Worm (Caenorhabditis elegans) whole organism, L1 larva: ENCODE data around the gene jud-4.
A peak's percentile ranks its signal among the peaks of the same experiment; 100 is the strongest.

Experiments used
- C04F5.9 ChIP-seq: sonication (generic microtip); optimal IDR thresholded peaks from 2 replicates; lab custom pipeline; 2016; ENCODE audit warnings: missing genetic modification characterization, missing compliant biosample characterization
- C16A3.4 ChIP-seq: fragments of 150-350 bp; optimal IDR thresholded peaks from 2 replicates; lab custom pipeline; 2014; ENCODE audit warnings: missing biosample characterization, missing genetic modification characterization
- F16B12.6 ChIP-seq: fragments of 150-350 bp; optimal IDR thresholded peaks from 2 replicates; lab custom pipeline; 2014; ENCODE audit warnings: missing biosample characterization, missing genetic modification characterization
- Y116A8C.19 ChIP-seq: sonication (generic microtip); optimal IDR thresholded peaks from 2 replicates; lab custom pipeline; 2016; ENCODE audit warnings: missing compliant biosample characterization, missing genetic modification characterization, borderline replicate concordance
- aha-1 ChIP-seq: fragments of 150-350 bp; optimal IDR thresholded peaks from 2 replicates; lab custom pipeline; 2014; ENCODE audit warnings: missing biosample characterization, missing genetic modification characterization
- alr-1 ChIP-seq: fragments of 200-800 bp; sonication (Bioruptor generic); optimal IDR thresholded peaks from 2 replicates; lab custom pipeline; 2018; ENCODE audit warnings: borderline replicate concordance, mild to moderate bottlenecking, missing genetic modification characterization, missing compliant biosample characterization
- ama-1 ChIP-seq: fragments of 150-350 bp; optimal IDR thresholded peaks from 2 replicates; lab custom pipeline; 2014
- ceh-63 ChIP-seq: fragments of 200-800 bp; sonication (Bioruptor generic); optimal IDR thresholded peaks from 2 replicates; lab custom pipeline; 2018; ENCODE audit warnings: mild to moderate bottlenecking, missing genetic modification characterization, missing compliant biosample characterization
- ceh-8 ChIP-seq: fragments of 200-800 bp; sonication (Bioruptor generic); optimal IDR thresholded peaks from 2 replicates; lab custom pipeline; 2018; ENCODE audit warnings: mild to moderate bottlenecking, missing genetic modification characterization, moderate library complexity, missing compliant biosample characterization
- ceh-82 ChIP-seq, 3 experiments: fragments of 150-350 bp in 1 of 3; sonication (generic microtip) in 2 of 3; optimal IDR thresholded peaks; 2 replicates each; lab custom pipeline; 2014 to 2017; ENCODE audit warnings: missing biosample characterization in 3 of 3, missing genetic modification characterization in 3 of 3
- ceh-90 ChIP-seq: sonication (generic microtip); optimal IDR thresholded peaks from 2 replicates; lab custom pipeline; 2016; ENCODE audit warnings: missing genetic modification characterization, missing compliant biosample characterization
- dpl-1 ChIP-seq, 3 experiments: fragments of 150-350 bp in 2 of 3; sonication (generic microtip) in 1 of 3; optimal IDR thresholded peaks; 2 replicates each; lab custom pipeline; 2014 to 2017; ENCODE audit warnings: missing biosample characterization in 3 of 3, missing genetic modification characterization in 3 of 3, missing genetic modification reagents in 3 of 3
- efl-1 ChIP-seq, 4 experiments: fragments of 150-350 bp; optimal IDR thresholded peaks in 3 of 4; peaks in 1 of 4; 1 replicate in 1 of 4; 2 replicates in 3 of 4; lab custom pipeline; 2014; ENCODE audit warnings: missing biosample characterization in 2 of 4, missing genetic modification characterization in 2 of 4, missing genetic modification reagents in 2 of 4
- efl-3 ChIP-seq: fragments of 200-800 bp; sonication (Bioruptor generic); optimal IDR thresholded peaks from 2 replicates; lab custom pipeline; 2018; ENCODE audit warnings: mild to moderate bottlenecking, missing genetic modification characterization, missing compliant biosample characterization
- egl-27 ChIP-seq, 2 experiments: fragments of 150-350 bp in 1 of 2; sonication (generic microtip); optimal IDR thresholded peaks; 3 replicates each; lab custom pipeline; 2017 to 2018; ENCODE audit warnings: missing biosample characterization in 2 of 2, missing genetic modification characterization in 2 of 2, missing genetic modification reagents in 2 of 2
- elt-3 ChIP-seq, 6 experiments: fragments of 150-350 bp in 1 of 6; sonication (generic microtip); optimal IDR thresholded peaks; 2 replicates each; lab custom pipeline; 2017 to 2018; ENCODE audit warnings: missing biosample characterization in 6 of 6, missing genetic modification characterization in 6 of 6, inconsistent platforms in 1 of 6
- ets-5 ChIP-seq: fragments of 200-800 bp; sonication (Bioruptor generic); IDR thresholded peaks from 2 replicates; pipeline ENCODE4 v1.3.6; 2022; ENCODE audit warnings: missing genetic modification characterization, missing compliant biosample characterization
- fkh-4 ChIP-seq: sonication (generic microtip); optimal IDR thresholded peaks from 2 replicates; lab custom pipeline; 2016; ENCODE audit warnings: missing compliant biosample characterization, missing genetic modification characterization, borderline replicate concordance
- fkh-8 ChIP-seq: sonication (generic microtip); optimal IDR thresholded peaks from 2 replicates; lab custom pipeline; 2016; ENCODE audit warnings: mild to moderate bottlenecking, missing genetic modification characterization, missing compliant biosample characterization
- fos-1 ChIP-seq: fragments of 150-350 bp; optimal IDR thresholded peaks from 2 replicates; lab custom pipeline; 2014; ENCODE audit warnings: missing biosample characterization, missing genetic modification characterization
- hlh-17 ChIP-seq: fragments of 200-800 bp; sonication (Bioruptor generic); optimal IDR thresholded peaks from 2 replicates; lab custom pipeline; 2018; ENCODE audit warnings: missing genetic modification characterization, mild to moderate bottlenecking, missing compliant biosample characterization, moderate library complexity, borderline replicate concordance
- hlh-4 ChIP-seq: sonication (generic microtip); optimal IDR thresholded peaks from 2 replicates; lab custom pipeline; 2016; ENCODE audit warnings: mild to moderate bottlenecking, missing genetic modification characterization, missing compliant biosample characterization
- irx-1 ChIP-seq: sonication (generic microtip); optimal IDR thresholded peaks from 2 replicates; lab custom pipeline; 2016; ENCODE audit warnings: missing genetic modification characterization, missing compliant biosample characterization
- isw-1 ChIP-seq: fragments of 200-800 bp; sonication (Bioruptor generic); IDR thresholded peaks from 2 replicates; pipeline ENCODE4 v1.3.6; 2022; ENCODE audit warnings: missing genetic modification characterization, missing compliant biosample characterization
- jun-1 ChIP-seq: fragments of 150-350 bp; optimal IDR thresholded peaks from 2 replicates; lab custom pipeline; 2014; ENCODE audit warnings: missing biosample characterization, missing genetic modification reagents, missing genetic modification characterization
- lin-14 ChIP-seq: fragments of 200-800 bp; sonication (Bioruptor generic); optimal IDR thresholded peaks from 2 replicates; lab custom pipeline; 2018; ENCODE audit warnings: mild to moderate bottlenecking, missing genetic modification characterization, moderate library complexity, missing compliant biosample characterization
- lin-15B ChIP-seq: fragments of 150-350 bp; sonication (generic microtip); optimal IDR thresholded peaks from 3 replicates; lab custom pipeline; 2014; ENCODE audit warnings: missing biosample characterization, missing genetic modification characterization
- lin-35 ChIP-seq, 2 experiments: fragments of 150-350 bp; optimal IDR thresholded peaks; 2 replicates each; lab custom pipeline; 2014; ENCODE audit warnings: missing biosample characterization in 2 of 2, missing genetic modification characterization in 2 of 2, missing genetic modification reagents in 2 of 2
- lir-3 ChIP-seq: sonication (generic microtip); optimal IDR thresholded peaks from 2 replicates; lab custom pipeline; 2016; ENCODE audit warnings: mild to moderate bottlenecking, missing genetic modification characterization, moderate library complexity, missing compliant biosample characterization; ENCODE audit not compliant: poor library complexity
- lsy-2 ChIP-seq, 2 experiments: fragments of 150-350 bp; optimal IDR thresholded peaks; 2 replicates each; lab custom pipeline; 2014; ENCODE audit warnings: missing biosample characterization in 2 of 2, missing genetic modification characterization in 2 of 2
- mab-9 ChIP-seq: fragments of 200-800 bp; sonication (Bioruptor generic); IDR thresholded peaks from 2 replicates; pipeline ENCODE4 v1.3.6; 2022; ENCODE audit warnings: missing genetic modification reagents, missing genetic modification characterization, missing compliant biosample characterization
- mdl-1 ChIP-seq, 2 experiments: fragments of 150-350 bp; optimal IDR thresholded peaks; 2 replicates each; lab custom pipeline; 2014 to 2017; ENCODE audit warnings: missing biosample characterization in 2 of 2, missing genetic modification characterization in 2 of 2, inconsistent platforms in 1 of 2
- mep-1 ChIP-seq: fragments of 150-350 bp; optimal IDR thresholded peaks from 2 replicates; lab custom pipeline; 2014; ENCODE audit warnings: missing biosample characterization, missing genetic modification characterization
- nhr-12 ChIP-seq: sonication (generic microtip); optimal IDR thresholded peaks from 2 replicates; lab custom pipeline; 2017; ENCODE audit warnings: missing biosample characterization, missing genetic modification characterization
- nhr-19 ChIP-seq: fragments of 200-800 bp; sonication (Bioruptor generic); conservative IDR thresholded peaks from 2 replicates; pipeline ENCODE4 v1.3.6; 2022; ENCODE audit warnings: missing genetic modification characterization, missing compliant biosample characterization
- nhr-28 ChIP-seq: fragments of 150-350 bp; optimal IDR thresholded peaks from 2 replicates; lab custom pipeline; 2014; ENCODE audit warnings: missing biosample characterization, missing genetic modification characterization
- nhr-77 ChIP-seq: fragments of 150-350 bp; optimal IDR thresholded peaks from 2 replicates; lab custom pipeline; 2014; ENCODE audit warnings: missing biosample characterization, missing genetic modification characterization
- nhr-90 ChIP-seq: sonication (generic microtip); optimal IDR thresholded peaks from 2 replicates; lab custom pipeline; 2016; ENCODE audit warnings: mild to moderate bottlenecking, missing genetic modification characterization, missing compliant biosample characterization; ENCODE audit not compliant: poor library complexity
- pag-3 ChIP-seq: sonication (generic microtip); optimal IDR thresholded peaks from 2 replicates; lab custom pipeline; 2017; ENCODE audit warnings: missing genetic modification characterization, mild to moderate bottlenecking, missing compliant biosample characterization, antibody characterized with exemption, borderline replicate concordance; ENCODE audit not compliant: insufficient read depth
- pax-3 ChIP-seq: fragments of 200-800 bp; sonication (Bioruptor generic); optimal IDR thresholded peaks from 2 replicates; lab custom pipeline; 2018; ENCODE audit warnings: mild to moderate bottlenecking, missing genetic modification characterization, moderate library complexity, missing compliant biosample characterization
- pqm-1 ChIP-seq: sonication (generic microtip); optimal IDR thresholded peaks from 3 replicates; lab custom pipeline; 2017; ENCODE audit warnings: missing biosample characterization, missing genetic modification characterization
- snu-23 ChIP-seq: sonication (generic microtip); optimal IDR thresholded peaks from 2 replicates; lab custom pipeline; 2016; ENCODE audit warnings: missing genetic modification characterization, missing compliant biosample characterization
- sptf-1 ChIP-seq: fragments of 150-350 bp; optimal IDR thresholded peaks from 2 replicates; lab custom pipeline; 2014; ENCODE audit warnings: missing biosample characterization, missing genetic modification characterization
- sup-37 ChIP-seq: fragments of 200-800 bp; sonication (Bioruptor generic); optimal IDR thresholded peaks from 2 replicates; lab custom pipeline; 2018; ENCODE audit warnings: mild to moderate bottlenecking, missing genetic modification characterization, missing compliant biosample characterization
- tlp-1 ChIP-seq: fragments of 150-350 bp; optimal IDR thresholded peaks from 2 replicates; lab custom pipeline; 2014; ENCODE audit warnings: missing biosample characterization, missing genetic modification characterization
- unc-62 ChIP-seq: fragments of 150-350 bp; optimal IDR thresholded peaks from 2 replicates; lab custom pipeline; 2014; ENCODE audit warnings: missing biosample characterization, missing genetic modification reagents, missing genetic modification characterization
- unc-86 ChIP-seq: sonication (generic microtip); optimal IDR thresholded peaks from 2 replicates; lab custom pipeline; 2016; ENCODE audit warnings: missing genetic modification characterization, missing compliant biosample characterization
- unc-98 ChIP-seq: fragments of 200-800 bp; sonication (Bioruptor generic); IDR thresholded peaks from 2 replicates; pipeline ENCODE4 v1.3.6; 2022; ENCODE audit warnings: missing genetic modification characterization, missing compliant biosample characterization
- vab-15 ChIP-seq: sonication (generic microtip); optimal IDR thresholded peaks from 2 replicates; lab custom pipeline; 2017; ENCODE audit warnings: missing genotype, mild to moderate bottlenecking, missing genetic modification characterization, missing compliant biosample characterization
- xbp-1 ChIP-seq: sonication (generic microtip); optimal IDR thresholded peaks from 2 replicates; lab custom pipeline; 2016; ENCODE audit warnings: missing genetic modification characterization, missing compliant biosample characterization
- zag-1 ChIP-seq: fragments of 150-350 bp; optimal IDR thresholded peaks from 2 replicates; lab custom pipeline; 2014; ENCODE audit warnings: missing biosample characterization, missing genetic modification characterization
- zip-4 ChIP-seq: fragments of 200-800 bp; sonication (Bioruptor generic); optimal IDR thresholded peaks from 2 replicates; lab custom pipeline; 2018; ENCODE audit warnings: mild to moderate bottlenecking, missing genetic modification characterization, moderate library complexity, missing compliant biosample characterization

jud-4 gene

ce11 chrX:15281248-15281647 is 2.7 kb upstream of the jud-4 start:
- TF ChIP-seq mep-1 (tag; lab: Kevin White, UChicago), result peak; percentile 35
- peak in 1 of 2 experiments; percentile 48 for TF ChIP-seq lsy-2 (tag; optimal IDR thresholded peaks at IDR 0.05; lab: Kevin White, UChicago)
- TF ChIP-seq aha-1 (tag; lab: Kevin White, UChicago), result no peak
- TF ChIP-seq Y116A8C.19 (tag; lab: Kevin White, UChicago), result no peak
- TF ChIP-seq F16B12.6, result no peak
- no peak for TF ChIP-seq nhr-77 (tag; lab: Kevin White, UChicago)
- TF ChIP-seq ceh-82 (tag; optimal IDR thresholded peaks at IDR 0.05; lab: Kevin White, UChicago), result peak in 1 of 3 experiments; percentile 47
- no peak for TF ChIP-seq lir-3 (tag; lab: Kevin White, UChicago)
- no peak for TF ChIP-seq alr-1 (tag; lab: Kevin White, UChicago)
- no peak for TF ChIP-seq nhr-28
- no peak for TF ChIP-seq zip-4 (GFP tag; lab: Kevin White, UChicago)
- no peak for TF ChIP-seq C04F5.9 (tag; lab: Kevin White, UChicago)
- no peak for TF ChIP-seq hlh-17 (GFP tag; lab: Kevin White, UChicago)
- TF ChIP-seq xbp-1 (tag; lab: Kevin White, UChicago), result peak; percentile 17
- no peak for TF ChIP-seq lin-15B (tag; lab: Kevin White, UChicago)
- no peak for TF ChIP-seq zag-1 (tag; lab: Kevin White, UChicago)
- TF ChIP-seq nhr-90, result peak; percentile 20
- no peak for TF ChIP-seq nhr-12 (tag; lab: Kevin White, UChicago)
- TF ChIP-seq vab-15 (tag; lab: Kevin White, UChicago), result no peak
- TF ChIP-seq jun-1 (tag; lab: Kevin White, UChicago), result peak; percentile 8
- no peak for TF ChIP-seq pax-3
- no peak for TF ChIP-seq pag-3 (tag; lab: Kevin White, UChicago)
- no peak for TF ChIP-seq ets-5 (GFP tag; lab: Robert Waterston, UW)
- peak; percentile 15 to 49 for TF ChIP-seq lin-35 (GFP tag; optimal IDR thresholded peaks at IDR 0.05; lab: Kevin White, UChicago)
- TF ChIP-seq fkh-4 (tag; lab: Kevin White, UChicago), result no peak
- TF ChIP-seq pqm-1 (tag; lab: Kevin White, UChicago), result no peak
- TF ChIP-seq C16A3.4 (tag; lab: Kevin White, UChicago), result peak; percentile 13
- TF ChIP-seq fkh-8, result no peak
- TF ChIP-seq sptf-1, result no peak
- TF ChIP-seq mdl-1 (tag; optimal IDR thresholded peaks at IDR 0.05; lab: Kevin White, UChicago), result peak in 1 of 2 experiments; percentile 53
- TF ChIP-seq unc-98 (GFP tag; lab: Robert Waterston, UW), result no peak
- TF ChIP-seq ceh-8 (GFP tag; lab: Kevin White, UChicago), result no peak
- no peak for TF ChIP-seq ama-1 (lab: Kevin White, UChicago)
- peak in 1 of 3 experiments; percentile 8 for TF ChIP-seq dpl-1 (GFP tag; optimal IDR thresholded peaks at IDR 0.05; lab: Kevin White, UChicago)
- peak; percentile 49 for TF ChIP-seq snu-23 (GFP tag; lab: Kevin White, UChicago)
- no peak for TF ChIP-seq efl-3 (GFP tag; lab: Kevin White, UChicago)
- no peak for TF ChIP-seq ceh-63 (GFP tag; lab: Kevin White, UChicago)
- no peak for TF ChIP-seq tlp-1 (tag; lab: Kevin White, UChicago)
- no peak for TF ChIP-seq unc-62 (GFP tag; lab: Kevin White, UChicago)
- TF ChIP-seq mab-9 (GFP tag; lab: Robert Waterston, UW), result no peak
- no peak for TF ChIP-seq fos-1 (tag; lab: Kevin White, UChicago)
- TF ChIP-seq ceh-90 (tag; lab: Kevin White, UChicago), result no peak
- TF ChIP-seq hlh-4 (tag; lab: Kevin White, UChicago), result no peak
- TF ChIP-seq isw-1 (GFP tag; lab: Robert Waterston, UW), result no peak
- no peak for TF ChIP-seq sup-37 (GFP tag; lab: Kevin White, UChicago)
- TF ChIP-seq egl-27 (tag; optimal IDR thresholded peaks at IDR 0.05; lab: Kevin White, UChicago), result no peak
- peak; percentile 73 for TF ChIP-seq lin-14 (GFP tag; lab: Kevin White, UChicago)
- TF ChIP-seq elt-3 (tag; optimal IDR thresholded peaks at IDR 0.05; lab: Kevin White, UChicago), result peak in 1 of 6 experiments; percentile 67
- no peak for TF ChIP-seq nhr-19 (GFP tag; lab: Robert Waterston, UW)
- peak in 1 of 2 experiments; percentile 8 for TF ChIP-seq efl-1 (optimal IDR thresholded peaks at IDR 0.05; lab: Kevin White, UChicago)
- no peak for TF ChIP-seq efl-1 (GFP tag; optimal IDR thresholded peaks at IDR 0.05 in 1 of 2; lab: Kevin White, UChicago)
- TF ChIP-seq irx-1 (tag; lab: Kevin White, UChicago), result no peak
- TF ChIP-seq unc-86 (tag; lab: Kevin White, UChicago), result no peak
